Worm (Caenorhabditis elegans) whole organism, late embryonic: ENCODE data around the gene flp-14.
A peak's percentile ranks its signal among the peaks of the same experiment; 100 is the strongest.

Experiments
- C38D4.7 ChIP-seq: fragments of 200-800 bp; sonication (Bioruptor generic); optimal IDR thresholded peaks from 2 replicates; lab custom pipeline; 2018; ENCODE audit warnings: mild to moderate bottlenecking, missing genetic modification characterization, moderate library complexity, missing compliant biosample characterization
- F13H6.1 ChIP-seq: sonication (generic microtip); optimal IDR thresholded peaks from 2 replicates; lab custom pipeline; 2016; ENCODE audit warnings: missing genetic modification characterization, missing compliant biosample characterization
- K02D7.2 ChIP-seq: sonication (generic microtip); optimal IDR thresholded peaks from 2 replicates; lab custom pipeline; 2017; ENCODE audit warnings: mild to moderate bottlenecking, missing genetic modification characterization, missing compliant biosample characterization
- K09A11.1 ChIP-seq: sonication (generic microtip); optimal IDR thresholded peaks from 2 replicates; lab custom pipeline; 2017; ENCODE audit warnings: antibody characterized with exemption, mild to moderate bottlenecking, missing genetic modification characterization, missing compliant biosample characterization; ENCODE audit not compliant: insufficient read depth
- T23F11.4 ChIP-seq: fragments of 200-800 bp; sonication (Bioruptor generic); optimal IDR thresholded peaks from 2 replicates; lab custom pipeline; 2018; ENCODE audit warnings: mild to moderate bottlenecking, missing genetic modification characterization, missing compliant biosample characterization
- ahr-1 ChIP-seq: sonication (generic microtip); optimal IDR thresholded peaks from 2 replicates; lab custom pipeline; 2016; ENCODE audit warnings: missing genetic modification characterization, missing compliant biosample characterization
- ama-1 ChIP-seq: fragments of 150-350 bp; optimal IDR thresholded peaks from 2 replicates; lab custom pipeline; 2014
- ceh-19 ChIP-seq: fragments of 200-800 bp; sonication (Bioruptor generic); optimal IDR thresholded peaks from 2 replicates; lab custom pipeline; 2018; ENCODE audit warnings: mild to moderate bottlenecking, missing genetic modification characterization, missing compliant biosample characterization
- ceh-2 ChIP-seq: sonication (generic microtip); optimal IDR thresholded peaks from 2 replicates; lab custom pipeline; 2016; ENCODE audit warnings: missing genotype, missing genetic modification characterization, missing compliant biosample characterization
- ceh-22 ChIP-seq: sonication (generic microtip); optimal IDR thresholded peaks from 2 replicates; lab custom pipeline; 2017; ENCODE audit warnings: missing biosample characterization, missing genetic modification characterization
- ceh-24 ChIP-seq: sonication (generic microtip); optimal IDR thresholded peaks from 2 replicates; lab custom pipeline; 2016; ENCODE audit warnings: mild to moderate bottlenecking, missing genetic modification characterization, missing compliant biosample characterization
- ceh-30 ChIP-seq: fragments of 150-350 bp; optimal IDR thresholded peaks from 2 replicates; lab custom pipeline; 2014; ENCODE audit warnings: missing biosample characterization, missing genetic modification characterization
- ceh-31 ChIP-seq: sonication (generic microtip); optimal IDR thresholded peaks from 2 replicates; lab custom pipeline; 2016; ENCODE audit warnings: missing genetic modification characterization, missing compliant biosample characterization
- ceh-34 ChIP-seq: sonication (generic microtip); optimal IDR thresholded peaks from 2 replicates; lab custom pipeline; 2016; ENCODE audit warnings: mild to moderate bottlenecking, missing genetic modification characterization, missing compliant biosample characterization
- ceh-48 ChIP-seq: sonication (generic microtip); optimal IDR thresholded peaks from 2 replicates; lab custom pipeline; 2016; ENCODE audit warnings: missing genetic modification characterization, inconsistent platforms, missing compliant biosample characterization
- ceh-9 ChIP-seq: sonication (generic microtip); optimal IDR thresholded peaks from 2 replicates; lab custom pipeline; 2016; ENCODE audit warnings: mild to moderate bottlenecking, missing genetic modification characterization, inconsistent platforms, missing compliant biosample characterization
- dmd-4 ChIP-seq: sonication (generic microtip); optimal IDR thresholded peaks from 2 replicates; lab custom pipeline; 2016; ENCODE audit warnings: borderline replicate concordance, missing genetic modification characterization, missing compliant biosample characterization
- elt-2 ChIP-seq: sonication (generic microtip); optimal IDR thresholded peaks from 2 replicates; lab custom pipeline; 2016; ENCODE audit warnings: missing genetic modification reagents, missing genetic modification characterization, missing compliant biosample characterization
- elt-4 ChIP-seq: sonication (generic microtip); optimal IDR thresholded peaks from 2 replicates; lab custom pipeline; 2016; ENCODE audit warnings: missing genetic modification characterization, missing compliant biosample characterization
- ets-4 ChIP-seq: sonication (generic microtip); optimal IDR thresholded peaks from 2 replicates; lab custom pipeline; 2016; ENCODE audit warnings: missing genetic modification characterization, missing compliant biosample characterization
- eyg-1 ChIP-seq: sonication (generic microtip); optimal IDR thresholded peaks from 2 replicates; lab custom pipeline; 2016; ENCODE audit warnings: missing genotype, missing genetic modification characterization, missing compliant biosample characterization
- fkh-10 ChIP-seq: fragments of 150-350 bp; optimal IDR thresholded peaks from 2 replicates; lab custom pipeline; 2014; ENCODE audit warnings: missing biosample characterization, missing genetic modification reagents, missing genetic modification characterization
- fkh-6 ChIP-seq: sonication (generic microtip); optimal IDR thresholded peaks from 2 replicates; lab custom pipeline; 2016; ENCODE audit warnings: missing genetic modification characterization, missing compliant biosample characterization
- gmeb-2 ChIP-seq: sonication (generic microtip); optimal IDR thresholded peaks from 2 replicates; lab custom pipeline; 2016; ENCODE audit warnings: missing genetic modification characterization, inconsistent platforms, missing compliant biosample characterization
- hlh-13 ChIP-seq: fragments of 200-800 bp; sonication (Bioruptor generic); optimal IDR thresholded peaks from 2 replicates; lab custom pipeline; 2018; ENCODE audit warnings: mild to moderate bottlenecking, missing genetic modification characterization, missing compliant biosample characterization
- hlh-6 ChIP-seq: sonication (generic microtip); optimal IDR thresholded peaks from 2 replicates; lab custom pipeline; 2016; ENCODE audit warnings: missing genotype, missing genetic modification characterization, missing compliant biosample characterization
- hlh-8 ChIP-seq: sonication (generic microtip); optimal IDR thresholded peaks from 2 replicates; lab custom pipeline; 2016; ENCODE audit warnings: missing genotype, missing genetic modification characterization, missing compliant biosample characterization
- lim-6 ChIP-seq: sonication (generic microtip); optimal IDR thresholded peaks from 2 replicates; lab custom pipeline; 2016; ENCODE audit warnings: missing genetic modification characterization, missing compliant biosample characterization
- nfya-1 ChIP-seq: sonication (generic microtip); optimal IDR thresholded peaks from 2 replicates; lab custom pipeline; 2017; ENCODE audit warnings: missing genetic modification characterization, mild to moderate bottlenecking, missing compliant biosample characterization, antibody characterized with exemption, moderate library complexity
- nhr-11 ChIP-seq: fragments of 150-350 bp; optimal IDR thresholded peaks from 2 replicates; lab custom pipeline; 2014; ENCODE audit warnings: missing biosample characterization, missing genetic modification characterization
- nhr-232 ChIP-seq: sonication (generic microtip); optimal IDR thresholded peaks from 2 replicates; lab custom pipeline; 2016; ENCODE audit warnings: missing genetic modification characterization, missing compliant biosample characterization
- odd-2 ChIP-seq: sonication (generic microtip); optimal IDR thresholded peaks from 2 replicates; lab custom pipeline; 2017; ENCODE audit warnings: antibody characterized with exemption, mild to moderate bottlenecking, missing genetic modification characterization, missing compliant biosample characterization
- pax-1 ChIP-seq: fragments of 150-350 bp; optimal IDR thresholded peaks from 2 replicates; lab custom pipeline; 2014; ENCODE audit warnings: missing biosample characterization, missing genetic modification characterization
- pha-4 ChIP-seq: fragments of 150-350 bp; optimal IDR thresholded peaks from 2 replicates; lab custom pipeline; 2018; ENCODE audit warnings: missing biosample characterization, missing genetic modification reagents, missing genetic modification characterization
- ref-2 ChIP-seq: sonication (generic microtip); optimal IDR thresholded peaks from 2 replicates; lab custom pipeline; 2016; ENCODE audit warnings: missing genetic modification characterization, missing compliant biosample characterization
- rnt-1 ChIP-seq: sonication (generic microtip); optimal IDR thresholded peaks from 2 replicates; lab custom pipeline; 2016; ENCODE audit warnings: missing genetic modification characterization, missing compliant biosample characterization
- sox-2 ChIP-seq: fragments of 200-800 bp; sonication (Bioruptor generic); IDR thresholded peaks from 2 replicates; pipeline ENCODE4 v1.3.6; 2022; ENCODE audit warnings: missing genetic modification reagents, missing genetic modification characterization, missing compliant biosample characterization
- sox-4 ChIP-seq: sonication (generic microtip); optimal IDR thresholded peaks from 2 replicates; lab custom pipeline; 2017; ENCODE audit warnings: mild to moderate bottlenecking, missing genetic modification characterization, inconsistent platforms, missing compliant biosample characterization
- syd-9 ChIP-seq: sonication (generic microtip); optimal IDR thresholded peaks from 2 replicates; lab custom pipeline; 2016; ENCODE audit warnings: mild to moderate bottlenecking, missing genetic modification characterization, moderate library complexity, missing compliant biosample characterization
- tbx-7 ChIP-seq: sonication (generic microtip); optimal IDR thresholded peaks from 2 replicates; lab custom pipeline; 2016; ENCODE audit warnings: missing genotype, missing genetic modification characterization, missing compliant biosample characterization
- ttx-3 ChIP-seq: sonication (generic microtip); optimal IDR thresholded peaks from 2 replicates; lab custom pipeline; 2016; ENCODE audit warnings: missing genetic modification reagents, missing genetic modification characterization, missing compliant biosample characterization
- unc-55 ChIP-seq: sonication (generic microtip); optimal IDR thresholded peaks from 2 replicates; lab custom pipeline; 2017; ENCODE audit warnings: missing biosample characterization, missing genetic modification reagents, missing genetic modification characterization
- unc-86 ChIP-seq: sonication (generic microtip); optimal IDR thresholded peaks from 2 replicates; lab custom pipeline; 2016; ENCODE audit warnings: missing genetic modification characterization, missing compliant biosample characterization

flp-14 gene

ce11 chrIII:12910365-12910764 lies at the start of gene flp-14:
flp-14 (plus strand) TSS chrIII:12910510.
- TF ChIP-seq ahr-1 (tag; lab: Kevin White, UChicago) (no peak), sox-2 (GFP tag; lab: Robert Waterston, UW) (no peak), pha-4 (no peak)

ce11 chrIII:12864648-12865047 lies 45.7 kb upstream of the flp-14 start, which contains the start of gene Y37D8A.8:
Y37D8A.8 (plus strand) TSS chrIII:12864948.
- no peak for TF ChIP-seq hlh-6 (tag; lab: Kevin White, UChicago)
- no peak for TF ChIP-seq sox-4 (tag; lab: Kevin White, UChicago)
- no peak for TF ChIP-seq gmeb-2 (tag; lab: Kevin White, UChicago)
- no peak for TF ChIP-seq ttx-3 (tag; lab: Kevin White, UChicago)
- TF ChIP-seq ceh-22 (tag; lab: Kevin White, UChicago): no peak
- TF ChIP-seq fkh-6 (tag; lab: Kevin White, UChicago): no peak
- no peak for TF ChIP-seq ceh-31 (tag; lab: Kevin White, UChicago)
- no peak for TF ChIP-seq C38D4.7 (GFP tag; lab: Kevin White, UChicago)
- TF ChIP-seq lim-6 (tag; lab: Kevin White, UChicago): no peak
- TF ChIP-seq ref-2 (tag; lab: Kevin White, UChicago): no peak
- TF ChIP-seq ceh-30 (tag; lab: Kevin White, UChicago): no peak
- TF ChIP-seq F13H6.1 (tag; lab: Kevin White, UChicago): no peak

- TF ChIP-seq sox-2 (GFP tag; lab: Robert Waterston, UW): no peak
These were observed 40.1 kb upstream of the flp-14 start, which contains the start of gene Y37D8A.6 for ce11 chrIII:12870060-12870696. Y37D8A.6 (minus strand) TSS chrIII:12870297.

ce11 chrIII:12874606-12875066 lies 35.7 kb upstream of the flp-14 start, which contains the start of the genes mrg-1 and spcs-2:
mrg-1 (minus strand) TSS chrIII:12874656.
spcs-2 (plus strand) TSS chrIII:12875031.
- TF ChIP-seq rnt-1 (tag; lab: Kevin White, UChicago): peak; percentile 81
- no peak for TF ChIP-seq dmd-4 (tag; lab: Kevin White, UChicago)
- TF ChIP-seq sox-2 (GFP tag; lab: Robert Waterston, UW): peak; percentile 27; the same call in 1 of the 2 replicates
- TF ChIP-seq pha-4: no peak
- TF ChIP-seq tbx-7: peak; percentile 34
- peak; percentile 50 for TF ChIP-seq ceh-30 (tag; lab: Kevin White, UChicago)
- peak; percentile 92 for TF ChIP-seq ceh-31 (tag; lab: Kevin White, UChicago)
- TF ChIP-seq ceh-48 (tag; lab: Kevin White, UChicago): peak; percentile 50
- no peak for TF ChIP-seq ceh-22 (tag; lab: Kevin White, UChicago)
- TF ChIP-seq ttx-3 (tag; lab: Kevin White, UChicago): peak; percentile 66
- TF ChIP-seq unc-55 (GFP tag; lab: Kevin White, UChicago): no peak
- peak; percentile 10 for TF ChIP-seq lim-6 (tag; lab: Kevin White, UChicago)
- peak; percentile 84 for TF ChIP-seq K02D7.2 (tag; lab: Kevin White, UChicago)
- no peak for TF ChIP-seq ama-1 (lab: Kevin White, UChicago)
- TF ChIP-seq odd-2: peak; percentile 48
- no peak for TF ChIP-seq nhr-232
- peak; percentile 91 for TF ChIP-seq K09A11.1 (tag; lab: Kevin White, UChicago)
- TF ChIP-seq ceh-24: no peak
- no peak for TF ChIP-seq ceh-9 (tag; lab: Kevin White, UChicago)
- TF ChIP-seq eyg-1 (tag; lab: Kevin White, UChicago): peak; percentile 55
- peak; percentile 78 for TF ChIP-seq ceh-2 (tag; lab: Kevin White, UChicago)
- TF ChIP-seq elt-2 (tag; lab: Kevin White, UChicago): peak; percentile 80
- TF ChIP-seq hlh-6 (tag; lab: Kevin White, UChicago): no peak
- TF ChIP-seq ets-4 (tag; lab: Kevin White, UChicago): peak; percentile 44
- peak; percentile 8 for TF ChIP-seq T23F11.4 (GFP tag; lab: Kevin White, UChicago)
- peak; percentile 10 for TF ChIP-seq pax-1 (tag; lab: Kevin White, UChicago)
- TF ChIP-seq gmeb-2 (tag; lab: Kevin White, UChicago): peak; percentile 62
- TF ChIP-seq ref-2 (tag; lab: Kevin White, UChicago): peak; percentile 80
- TF ChIP-seq hlh-13 (GFP tag; lab: Kevin White, UChicago): no peak
- TF ChIP-seq nfya-1 (tag; lab: Kevin White, UChicago): peak; percentile 88
- no peak for TF ChIP-seq elt-4 (tag; lab: Kevin White, UChicago)
- TF ChIP-seq nhr-11: no peak
- TF ChIP-seq unc-86 (tag; lab: Kevin White, UChicago): peak; percentile 86
- TF ChIP-seq ceh-34 (tag; lab: Kevin White, UChicago): peak; percentile 88
- peak; percentile 21 for TF ChIP-seq hlh-8 (tag; lab: Kevin White, UChicago)
- no peak for TF ChIP-seq fkh-10
- peak; percentile 47 for TF ChIP-seq syd-9 (tag; lab: Kevin White, UChicago)
- peak; percentile 81 for TF ChIP-seq ceh-19
